Fruit fly (Drosophila melanogaster) whole organism, pupa: ENCODE results near the gene CG32066.
A peak's percentile ranks its signal among the peaks of the same experiment; 100 is the strongest.

Source experiments
- CG10348 ChIP-seq: fragments of 200-800 bp; sonication (Bioruptor generic); IDR thresholded peaks from 2 replicates; pipeline ENCODE4 v1.3.6; 2022; ENCODE audit warnings: missing biosample characterization, missing genetic modification characterization
- CG12605 ChIP-seq: fragments of 200-800 bp; sonication (Bioruptor generic); IDR thresholded peaks from 2 replicates; pipeline ENCODE4 v1.3.6; 2022; ENCODE audit warnings: missing biosample characterization, missing genetic modification characterization
- CG13204 ChIP-seq: fragments of 200-800 bp; sonication (Bioruptor generic); optimal IDR thresholded peaks from 2 replicates; lab custom pipeline; 2018; ENCODE audit warnings: missing biosample characterization, mild to moderate bottlenecking, missing genetic modification characterization, moderate library complexity
- CG14655 ChIP-seq: fragments of 200-800 bp; sonication (Bioruptor generic); optimal IDR thresholded peaks from 3 replicates; lab custom pipeline; 2017; ENCODE audit warnings: mild to moderate bottlenecking, missing biosample characterization, missing genetic modification reagents, missing genetic modification characterization
- CG15710 ChIP-seq: fragments of 200-800 bp; sonication (Bioruptor generic); optimal IDR thresholded peaks from 2 replicates; lab custom pipeline; 2018; ENCODE audit warnings: missing biosample characterization, mild to moderate bottlenecking, missing genetic modification characterization, moderate library complexity
- CG17806 ChIP-seq: fragments of 200-800 bp; sonication (Bioruptor generic); optimal IDR thresholded peaks from 2 replicates; lab custom pipeline; 2018; ENCODE audit warnings: missing biosample characterization, mild to moderate bottlenecking, missing genetic modification characterization, moderate library complexity
- CG32121 ChIP-seq: fragments of 200-800 bp; sonication (Bioruptor generic); IDR thresholded peaks from 2 replicates; pipeline ENCODE4 v1.3.6; 2022; ENCODE audit warnings: missing biosample characterization, missing genetic modification characterization
- CG34367 ChIP-seq: fragments of 200-800 bp; sonication (Bioruptor generic); optimal IDR thresholded peaks from 2 replicates; lab custom pipeline; 2018; ENCODE audit warnings: missing biosample characterization, mild to moderate bottlenecking, missing genetic modification characterization
- CG4496 ChIP-seq: fragments of 200-800 bp; sonication (Bioruptor generic); IDR thresholded peaks from 3 replicates; pipeline ENCODE4 v1.3.6; 2022; ENCODE audit warnings: missing biosample characterization, missing genetic modification characterization
- CG8159 ChIP-seq: fragments of 200-800 bp; sonication (Bioruptor generic); optimal IDR thresholded peaks from 3 replicates; lab custom pipeline; 2018; ENCODE audit warnings: missing biosample characterization, mild to moderate bottlenecking, missing genetic modification characterization, moderate library complexity
- CG8301 ChIP-seq: fragments of 200-800 bp; sonication (Bioruptor generic); optimal IDR thresholded peaks from 2 replicates; lab custom pipeline; 2018; ENCODE audit warnings: missing biosample characterization, mild to moderate bottlenecking, missing genetic modification characterization
- CG9948 ChIP-seq: fragments of 200-800 bp; sonication (Bioruptor generic); optimal IDR thresholded peaks from 2 replicates; lab custom pipeline; 2018; ENCODE audit warnings: missing biosample characterization, mild to moderate bottlenecking, missing genetic modification characterization, moderate library complexity
- D1 ChIP-seq: fragments of 200-800 bp; sonication (Bioruptor generic); optimal IDR thresholded peaks from 2 replicates; lab custom pipeline; 2018; ENCODE audit warnings: missing biosample characterization, mild to moderate bottlenecking, missing genetic modification characterization, moderate library complexity
- EcR ChIP-seq: fragments of 200-800 bp; sonication (Bioruptor generic); optimal IDR thresholded peaks from 3 replicates; lab custom pipeline; 2019; ENCODE audit warnings: missing biosample characterization, missing genetic modification characterization, mild to moderate bottlenecking, moderate library complexity, missing genetic modification reagents
- Ets98B ChIP-seq: fragments of 200-800 bp; sonication (Bioruptor generic); IDR thresholded peaks from 2 replicates; pipeline ENCODE4 v1.3.6; 2022; ENCODE audit warnings: missing biosample characterization, missing genetic modification characterization
- Pif1A ChIP-seq: fragments of 200-800 bp; sonication (Bioruptor generic); optimal IDR thresholded peaks from 3 replicates; lab custom pipeline; 2016; ENCODE audit warnings: missing biosample characterization, missing genetic modification characterization
- Pif1B ChIP-seq: fragments of 200-800 bp; sonication (Bioruptor generic); optimal IDR thresholded peaks from 3 replicates; lab custom pipeline; 2016; ENCODE audit warnings: missing biosample characterization, missing genetic modification characterization
- Snoo ChIP-seq: fragments of 200-800 bp; sonication (Bioruptor generic); optimal IDR thresholded peaks from 3 replicates; lab custom pipeline; 2017; ENCODE audit warnings: missing biosample characterization, mild to moderate bottlenecking, missing genetic modification characterization, inconsistent platforms
- fd96Ca ChIP-seq: fragments of 200-800 bp; sonication (Bioruptor generic); IDR thresholded peaks from 3 replicates; pipeline ENCODE4 v1.3.6; 2022; ENCODE audit warnings: missing biosample characterization, missing genetic modification characterization
- gl ChIP-seq: fragments of 200-800 bp; sonication (Bioruptor generic); optimal IDR thresholded peaks from 2 replicates; lab custom pipeline; 2018; ENCODE audit warnings: missing biosample characterization, mild to moderate bottlenecking, missing genetic modification characterization
- rn ChIP-seq: fragments of 200-800 bp; sonication (Bioruptor generic); IDR thresholded peaks from 2 replicates; pipeline ENCODE4 v1.3.6; 2022; ENCODE audit warnings: missing biosample characterization, missing genetic modification characterization

CG32066 gene

dm6 chr3L:10690904-10691408, 30.1 kb upstream of the CG32066 start, which contains the start of gene CG11811:
CG11811 (plus strand) TSS chr3L:10691024.
- TF ChIP-seq CG8159 (no peak), CG12605 (GFP tag; lab: Robert Waterston, UW) (0 out of 2 replicates have a peak, but pooled peaks have one; percentile 20), Ets98B (peak; percentile 27), CG32121 (GFP tag; lab: Robert Waterston, UW) (peak; percentile 51), D1 (peak; percentile 71), rn (GFP tag; lab: Robert Waterston, UW) (no peak), CG4496 (GFP tag; lab: Robert Waterston, UW) (peak; percentile 45; the same call in 1 of the 3 replicates)

dm6 chr3L:10686625-10687024, 25.8 kb upstream of the CG32066 start:
- TF ChIP-seq CG15710 (tag; lab: Kevin White, UChicago) (no peak), Ets98B (no peak), Pif1A (GFP tag; lab: Kevin White, UChicago) (no peak), CG17806 (tag; lab: Kevin White, UChicago) (no peak), CG9948 (tag; lab: Kevin White, UChicago) (no peak), rn (GFP tag; lab: Robert Waterston, UW) (no peak), CG14655 (GFP tag; lab: Kevin White, UChicago) (no peak), CG4496 (GFP tag; lab: Robert Waterston, UW) (no peak), CG34367 (tag; lab: Kevin White, UChicago) (no peak), D1 (no peak), fd96Ca (no peak), CG10348 (GFP tag; lab: Robert Waterston, UW) (no peak), Pif1B (GFP tag; lab: Kevin White, UChicago) (no peak), CG8301 (no peak), CG8159 (no peak), CG32121 (GFP tag; lab: Robert Waterston, UW) (no peak), EcR (no peak)

- TF ChIP-seq CG14655 (GFP tag; lab: Kevin White, UChicago) (no peak), CG17806 (tag; lab: Kevin White, UChicago) (no peak), CG34367 (tag; lab: Kevin White, UChicago) (no peak), CG13204 (no peak), CG9948 (tag; lab: Kevin White, UChicago) (no peak), Snoo (tag; lab: Kevin White, UChicago) (no peak), EcR (no peak), CG8159 (no peak), Ets98B (no peak), gl (tag; lab: Kevin White, UChicago) (no peak), CG8301 (no peak)
Measured at dm6 chr3L:10684492-10684891, 23.7 kb upstream of the CG32066 start.

dm6 chr3L:10683899-10684340, 23.1 kb upstream of the CG32066 start:
- TF ChIP-seq CG32121 (GFP tag; lab: Robert Waterston, UW) (peak; percentile 82), gl (tag; lab: Kevin White, UChicago) (no peak), Pif1A (GFP tag; lab: Kevin White, UChicago) (peak; percentile 85), D1 (peak; percentile 46), Pif1B (GFP tag; lab: Kevin White, UChicago) (peak; percentile 64), Snoo (tag; lab: Kevin White, UChicago) (peak; percentile 21), CG8301 (peak; percentile 87), CG14655 (GFP tag; lab: Kevin White, UChicago) (no peak), CG34367 (tag; lab: Kevin White, UChicago) (no peak), CG10348 (GFP tag; lab: Robert Waterston, UW) (peak; percentile 73), CG9948 (tag; lab: Kevin White, UChicago) (peak; percentile 68), CG15710 (tag; lab: Kevin White, UChicago) (peak; percentile 47), fd96Ca (peak; percentile 86), CG17806 (tag; lab: Kevin White, UChicago) (peak; percentile 71), CG4496 (GFP tag; lab: Robert Waterston, UW) (peak; percentile 86), CG8159 (peak; percentile 68), rn (GFP tag; lab: Robert Waterston, UW) (peak; percentile 74), CG12605 (GFP tag; lab: Robert Waterston, UW) (peak; percentile 51), EcR (no peak), Ets98B (peak; percentile 78), CG13204 (no peak)

- TF ChIP-seq EcR, result no peak
- peak; percentile 98 for TF ChIP-seq Snoo (tag; lab: Kevin White, UChicago)
- peak; percentile 89 for TF ChIP-seq CG10348 (GFP tag; lab: Robert Waterston, UW)
- peak; percentile 96 for TF ChIP-seq D1
- peak; percentile 55 for TF ChIP-seq gl (tag; lab: Kevin White, UChicago)
- peak; percentile 90 for TF ChIP-seq CG34367 (tag; lab: Kevin White, UChicago)
- TF ChIP-seq CG17806 (tag; lab: Kevin White, UChicago), result peak; percentile 92
- TF ChIP-seq rn (GFP tag; lab: Robert Waterston, UW), result peak; percentile 82
- peak; percentile 96 for TF ChIP-seq CG9948 (tag; lab: Kevin White, UChicago)
- TF ChIP-seq Pif1A (GFP tag; lab: Kevin White, UChicago), result peak; percentile 87
- peak; percentile 95 for TF ChIP-seq CG15710 (tag; lab: Kevin White, UChicago)
- TF ChIP-seq CG32121 (GFP tag; lab: Robert Waterston, UW), result peak; percentile 97
- peak; percentile 93 for TF ChIP-seq CG4496 (GFP tag; lab: Robert Waterston, UW)
- TF ChIP-seq fd96Ca, result peak; percentile 91
- peak; percentile 97 for TF ChIP-seq CG8159
- peak; percentile 91 for TF ChIP-seq Ets98B
- peak; percentile 89 for TF ChIP-seq Pif1B (GFP tag; lab: Kevin White, UChicago)
- TF ChIP-seq CG8301, result peak; percentile 96
- peak; percentile 88 for TF ChIP-seq CG13204
- TF ChIP-seq CG14655 (GFP tag; lab: Kevin White, UChicago), result peak; percentile 99
- TF ChIP-seq CG12605 (GFP tag; lab: Robert Waterston, UW), result peak; percentile 83
Measured at dm6 chr3L:10682725-10683367, 22.0 kb upstream of the CG32066 start.
